Fruit fly (Drosophila melanogaster) whole organism, prepupa: ENCODE data around the gene CG32444.

Experiments
- CG11762 ChIP-seq: fragments of 200-800 bp; sonication (Bioruptor generic); optimal IDR thresholded peaks from 3 replicates; lab custom pipeline; 2016; ENCODE audit warnings: missing biosample characterization, missing genetic modification characterization; ENCODE audit not compliant: insufficient read depth
- CG31627 ChIP-seq: fragments of 200-800 bp; sonication (Bioruptor generic); optimal IDR thresholded peaks from 3 replicates; lab custom pipeline; 2016; ENCODE audit warnings: missing biosample characterization, missing genetic modification characterization
- acj6 ChIP-seq: fragments of 200-800 bp; sonication (Bioruptor generic); optimal IDR thresholded peaks from 3 replicates; lab custom pipeline; 2016; ENCODE audit warnings: missing biosample characterization, missing genetic modification characterization

- TF ChIP-seq CG31627 (GFP tag; lab: Kevin White, UChicago) (no peak), acj6 (GFP tag; lab: Kevin White, UChicago) (no peak), CG11762 (GFP tag; lab: Kevin White, UChicago) (no peak)
These were observed at the start of gene CG32444 for dm6 chr3L:21636265-21636993.
